Fruit fly (Drosophila melanogaster): Measurements from ENCODE around the gene CG2875.

Gene CG2875

DNA sequence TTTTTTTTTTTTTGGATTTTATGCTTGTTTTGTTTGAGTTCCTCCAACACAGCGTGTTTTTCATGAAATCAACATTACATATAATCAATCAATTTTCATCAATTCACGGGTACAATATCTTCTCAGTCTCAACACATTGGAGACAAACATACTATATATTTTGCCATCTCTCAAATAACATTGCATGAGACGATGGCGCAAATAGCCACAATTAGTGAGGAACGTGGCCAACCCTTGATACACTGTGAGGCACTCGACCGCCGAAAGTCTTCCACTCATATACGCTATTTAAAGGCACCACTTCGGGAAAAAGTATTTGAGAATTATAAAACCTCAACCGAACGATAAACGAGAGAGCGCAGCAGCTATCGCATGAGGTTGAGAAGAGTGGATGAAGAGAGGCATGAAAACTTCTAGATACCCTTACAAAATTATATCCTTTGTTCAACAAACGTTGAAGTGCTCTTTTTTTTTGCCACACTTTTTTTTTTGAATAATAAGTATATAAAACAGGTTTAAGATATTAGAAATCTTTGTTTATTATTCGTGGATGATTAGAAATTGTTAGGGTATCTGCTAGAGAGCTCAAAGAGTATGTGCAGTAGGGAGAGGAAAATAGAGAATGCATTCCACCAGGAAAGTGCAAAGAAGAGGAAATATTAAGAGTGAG is 27.4 kb downstream of the CG2875 start:
- TF ChIP-seq N (GFP tag; optimal IDR thresholded peaks at IDR 0.05) = no peak
- TF ChIP-seq Rel (GFP tag; optimal IDR thresholded peaks at IDR 0.05) = peak; percentile 62
- TF ChIP-seq Rel (tag; optimal IDR thresholded peaks at IDR 0.05) = no peak
- no peak for TF ChIP-seq Vsx2 (GFP tag; optimal IDR thresholded peaks at IDR 0.05; ENCODE audit: partially characterized antibody)
- peak; percentile 82 for TF ChIP-seq Hnf4 (GFP tag; optimal IDR thresholded peaks at IDR 0.05)
- peak; percentile 34 for TF ChIP-seq Jra (GFP tag; optimal IDR thresholded peaks at IDR 0.05)
- peak; percentile 91 for TF ChIP-seq OdsH (GFP tag; optimal IDR thresholded peaks at IDR 0.05)
- TF ChIP-seq ey (GFP tag; optimal IDR thresholded peaks at IDR 0.05) = peak; percentile 86
- no peak for TF ChIP-seq Hr78 (GFP tag; optimal IDR thresholded peaks at IDR 0.05)
- no peak for TF ChIP-seq Dfd (GFP tag; optimal IDR thresholded peaks at IDR 0.05)
- peak; percentile 62 for TF ChIP-seq tai (GFP tag; optimal IDR thresholded peaks at IDR 0.05)
- no peak for TF ChIP-seq lola (GFP tag; optimal IDR thresholded peaks at IDR 0.05)
- TF ChIP-seq jim (GFP tag; optimal IDR thresholded peaks at IDR 0.05) = no peak
- peak; percentile 65 for TF ChIP-seq h (GFP tag; optimal IDR thresholded peaks at IDR 0.05)
- TF ChIP-seq dl (GFP tag; optimal IDR thresholded peaks at IDR 0.05; ENCODE audit: insufficient read depth in 1 of 2, partially characterized antibody in 2 of 2) = no peak
- peak; percentile 87 for TF ChIP-seq Sp1 (GFP tag; optimal IDR thresholded peaks at IDR 0.05)
- TF ChIP-seq psq (GFP tag; optimal IDR thresholded peaks at IDR 0.05) = peak; percentile 80
- peak; percentile 81 for TF ChIP-seq br (GFP tag; optimal IDR thresholded peaks at IDR 0.05)
- TF ChIP-seq rgr (GFP tag; optimal IDR thresholded peaks at IDR 0.05) = peak; percentile 90
- no peak for TF ChIP-seq dsf (GFP tag; optimal IDR thresholded peaks at IDR 0.05; ENCODE audit: borderline replicate concordance)
- TF ChIP-seq sage (GFP tag; optimal IDR thresholded peaks at IDR 0.05) = peak; percentile 72
- TF ChIP-seq CG32264 (GFP tag; optimal IDR thresholded peaks at IDR 0.05) = no peak
- TF ChIP-seq CG9705 (GFP tag; optimal IDR thresholded peaks at IDR 0.05) = peak; percentile 60
- TF ChIP-seq dmrt93B (GFP tag; optimal IDR thresholded peaks at IDR 0.05) = peak; percentile 74
- TF ChIP-seq Hr83 (GFP tag; optimal IDR thresholded peaks at IDR 0.05; ENCODE audit: poor library complexity, severe bottlenecking) = no peak
- TF ChIP-seq Dif (GFP tag; optimal IDR thresholded peaks at IDR 0.05; ENCODE audit: partially characterized antibody) = no peak
- TF ChIP-seq Abd-B (GFP tag; optimal IDR thresholded peaks at IDR 0.05) = no peak
- TF ChIP-seq sv (GFP tag; optimal IDR thresholded peaks at IDR 0.05) = peak; percentile 42
- TF ChIP-seq Myc (optimal IDR thresholded peaks at IDR 0.05) = no peak
- peak; percentile 56 for TF ChIP-seq HLH106 (tag; optimal IDR thresholded peaks at IDR 0.05)
- peak; percentile 83 for TF ChIP-seq brk (GFP tag; optimal IDR thresholded peaks at IDR 0.05)
- no peak for TF ChIP-seq usp (GFP tag; optimal IDR thresholded peaks at IDR 0.05)
- peak; percentile 81 for TF ChIP-seq woc (GFP tag; optimal IDR thresholded peaks at IDR 0.05)
- TF ChIP-seq Mio (GFP tag; optimal IDR thresholded peaks at IDR 0.05) = no peak
- no peak for TF ChIP-seq pan (optimal IDR thresholded peaks at IDR 0.05)
- peak; percentile 81 for TF ChIP-seq fru (GFP tag; optimal IDR thresholded peaks at IDR 0.05)
- TF ChIP-seq foxo (GFP tag; optimal IDR thresholded peaks at IDR 0.05) = peak in 1 of 2 experiments; percentile 87
- no peak for TF ChIP-seq GATAd (GFP tag; optimal IDR thresholded peaks at IDR 0.05)
- peak; percentile 19 for TF ChIP-seq CrebA (GFP tag; optimal IDR thresholded peaks at IDR 0.05; ENCODE audit: borderline replicate concordance)

DNA sequence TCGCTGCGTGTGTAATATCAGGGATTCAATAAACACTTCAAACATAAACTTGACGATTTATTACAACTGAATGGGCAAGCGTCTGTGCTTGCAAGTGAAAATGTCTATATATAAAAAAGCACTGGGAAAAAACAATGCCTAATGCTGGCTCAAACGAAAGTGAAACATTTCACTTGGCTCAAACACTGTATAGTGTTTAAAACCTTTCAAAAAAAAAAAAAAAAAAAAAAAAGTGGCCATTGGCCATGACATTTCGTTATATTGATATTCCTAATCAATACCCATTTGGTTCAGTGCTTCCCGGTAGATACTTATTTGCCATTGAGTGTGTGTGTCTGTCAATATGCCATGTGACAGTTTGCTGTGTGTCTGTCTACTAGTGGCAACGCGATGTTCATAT is 34.6 kb downstream of the CG2875 start:
- TF ChIP-seq sv (GFP tag; optimal IDR thresholded peaks at IDR 0.05) (peak; percentile 23), OdsH (GFP tag; optimal IDR thresholded peaks at IDR 0.05) (no peak)

DNA sequence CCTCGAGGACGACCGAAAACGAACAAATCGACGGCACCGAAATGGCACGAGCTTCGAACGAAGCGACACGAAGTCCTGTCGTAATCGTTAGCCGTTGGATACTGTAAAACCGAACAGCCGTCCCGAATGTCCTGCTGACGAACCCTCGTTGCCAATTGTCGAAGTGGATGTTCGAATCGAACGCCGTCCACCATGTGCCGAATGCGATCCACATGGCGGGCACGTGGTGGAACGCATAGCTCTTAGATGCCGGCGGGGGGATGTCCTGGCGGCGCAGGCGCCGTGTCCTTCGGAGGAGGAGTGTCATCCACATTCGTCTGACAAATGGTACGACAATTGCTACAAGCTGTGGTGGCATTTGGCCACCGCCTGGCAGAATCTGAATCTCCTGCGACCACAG is 42.7 kb downstream of the CG2875 start:
- TF ChIP-seq dl (GFP tag; optimal IDR thresholded peaks at IDR 0.05; ENCODE audit: insufficient read depth in 1 of 2, partially characterized antibody in 2 of 2) (no peak), OdsH (GFP tag; optimal IDR thresholded peaks at IDR 0.05) (no peak)
